Fruit fly (Drosophila melanogaster): ENCODE results near the gene mri.

DNA sequence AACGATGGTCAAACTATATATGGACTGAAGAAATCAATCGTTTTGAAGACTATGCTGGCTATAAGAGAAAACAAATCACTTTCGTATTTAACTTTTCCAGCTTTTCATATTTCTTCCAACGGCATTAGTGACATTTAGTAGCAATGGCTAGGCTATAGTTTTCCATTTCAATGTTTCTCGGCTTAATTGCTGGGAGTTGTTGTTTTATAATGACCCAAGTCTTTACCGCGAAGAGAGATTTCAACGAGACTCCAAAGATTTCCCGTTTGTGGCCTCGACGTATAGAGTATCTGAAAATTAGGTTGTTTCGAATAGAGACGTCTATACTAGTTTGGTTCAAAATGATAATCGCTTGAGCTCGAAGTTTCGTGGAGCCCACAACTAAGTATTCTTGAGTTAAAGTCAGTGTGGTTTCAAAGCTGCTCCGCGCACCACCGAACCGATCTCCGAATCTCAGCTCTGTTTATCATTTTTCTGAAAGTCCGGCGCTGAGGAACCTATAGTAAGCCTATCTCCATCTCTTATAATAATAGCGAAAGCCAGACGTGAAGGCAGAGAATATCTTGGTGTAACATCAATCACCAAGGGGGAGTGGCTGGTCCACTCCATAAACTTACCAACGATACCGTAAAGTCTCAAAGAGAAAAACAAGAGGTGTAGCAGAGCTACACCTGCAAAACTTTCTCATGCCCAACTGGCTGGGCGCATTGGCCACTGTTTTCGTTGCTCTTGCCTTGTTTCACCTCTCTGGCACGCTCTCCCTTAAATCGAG lies 20.3 kb upstream of the mri start, which contains the start of gene CG13875:
- TF ChIP-seq CG6163 (GFP tag; IDR thresholded peaks at IDR 0.05), result 0 out of 3 replicates have a peak, but pooled peaks have one; percentile 32
- no peak for TF ChIP-seq Met (GFP tag; optimal IDR thresholded peaks at IDR 0.05)
- no peak for TF ChIP-seq CG10669 (GFP tag; optimal IDR thresholded peaks at IDR 0.05)
- no peak for TF ChIP-seq fkh (GFP tag; optimal IDR thresholded peaks at IDR 0.05)
- TF ChIP-seq CG34406 (GFP tag; optimal IDR thresholded peaks at IDR 0.05), result no peak
- TF ChIP-seq esn (GFP tag; optimal IDR thresholded peaks at IDR 0.05), result no peak
- peak; percentile 20 for TF ChIP-seq CG6854 (GFP tag; optimal IDR thresholded peaks at IDR 0.05)
- no peak for TF ChIP-seq CG11294 (GFP tag; IDR thresholded peaks at IDR 0.05)
- TF ChIP-seq Eip93F (GFP tag; optimal IDR thresholded peaks at IDR 0.05), result no peak
- no peak for TF ChIP-seq Sox15 (GFP tag; optimal IDR thresholded peaks at IDR 0.05)
- TF ChIP-seq Sox14 (GFP tag; optimal IDR thresholded peaks at IDR 0.05), result no peak
- no peak for TF ChIP-seq lz (GFP tag; optimal IDR thresholded peaks at IDR 0.05)
- no peak for TF ChIP-seq Eip75B (GFP tag; optimal IDR thresholded peaks at IDR 0.05)
- no peak for TF ChIP-seq Hr38 (GFP tag; optimal IDR thresholded peaks at IDR 0.05)

Measured in whole organism, prepupa.